Fruit fly (Drosophila melanogaster): ENCODE results near the gene JMJD7.

The JMJD7 gene

DNA sequence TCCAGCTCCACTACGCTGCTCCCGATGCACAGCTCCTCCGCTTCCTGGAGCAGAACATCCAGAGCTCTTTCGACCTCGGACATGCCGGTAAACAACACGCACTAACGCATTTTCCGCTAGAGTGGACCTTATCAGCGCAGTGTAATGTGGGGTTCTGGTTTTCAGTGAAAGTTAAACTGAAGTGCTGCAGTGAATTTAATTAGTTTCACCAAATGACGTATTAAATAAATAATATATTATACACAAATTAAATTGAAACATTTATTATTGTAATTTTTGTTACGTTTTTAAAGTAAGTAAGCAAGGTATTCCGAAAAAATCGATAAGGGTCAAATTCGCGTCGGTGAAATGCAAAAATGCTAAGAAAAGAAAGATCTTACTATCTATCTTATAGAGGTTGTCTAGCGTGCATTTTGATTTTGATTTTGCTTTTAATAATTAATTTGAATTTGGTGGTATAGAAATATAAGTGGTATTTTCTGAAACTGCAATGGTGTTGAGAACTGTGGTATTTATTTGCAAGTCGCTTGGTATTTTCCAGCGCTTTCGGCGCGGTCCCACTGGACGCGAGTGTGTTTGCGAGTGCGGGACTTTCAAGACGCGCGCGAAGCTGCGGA lies at the start of gene JMJD7, which contains the start of gene CG10738 (continued):
- no peak for TF ChIP-seq yki (optimal IDR thresholded peaks at IDR 0.05)
- TF ChIP-seq fd102C (GFP tag; optimal IDR thresholded peaks at IDR 0.05): no peak
- peak; percentile 83 for TF ChIP-seq CG14014 (GFP tag; IDR thresholded peaks at IDR 0.05)
- TF ChIP-seq CG14860 (GFP tag; IDR thresholded peaks at IDR 0.05; ENCODE audit: partially characterized antibody): no peak
- TF ChIP-seq seq (GFP tag; IDR thresholded peaks at IDR 0.05): peak; percentile 36; the same call in 1 of the 2 replicates
- peak; percentile 19 for TF ChIP-seq CG13424 (tag; optimal IDR thresholded peaks at IDR 0.05)
- peak; percentile 73 for TF ChIP-seq lmd (GFP tag; IDR thresholded peaks at IDR 0.05)
- TF ChIP-seq CG6272 (GFP tag; IDR thresholded peaks at IDR 0.05): peak; percentile 69; the same call in 1 of the 2 replicates
- TF ChIP-seq CG32532 (GFP tag; IDR thresholded peaks at IDR 0.05): peak; percentile 85
- TF ChIP-seq CrebB (tag; optimal IDR thresholded peaks at IDR 0.05): no peak
- TF ChIP-seq p53 (GFP tag; optimal IDR thresholded peaks at IDR 0.05): no peak
- no peak; the same call in 2 of the 3 replicates for TF ChIP-seq croc (GFP tag; conservative IDR thresholded peaks at IDR 0.05)
- no peak for TF ChIP-seq CG12942 (GFP tag; optimal IDR thresholded peaks at IDR 0.05)
- peak; percentile 66 for TF ChIP-seq Oaz (GFP tag; IDR thresholded peaks at IDR 0.05)
- no peak for TF ChIP-seq zen2 (GFP tag; IDR thresholded peaks at IDR 0.05; ENCODE audit: partially characterized antibody)
- peak; percentile 59; the same call in 1 of the 2 replicates for TF ChIP-seq aop (GFP tag; IDR thresholded peaks at IDR 0.05)
- TF ChIP-seq CG15269 (tag; optimal IDR thresholded peaks at IDR 0.05): no peak
- TF ChIP-seq Sry-δ (GFP tag; optimal IDR thresholded peaks at IDR 0.05): peak; percentile 2
- TF ChIP-seq CG4360 (GFP tag; IDR thresholded peaks at IDR 0.05): no peak
- peak; percentile 32 for TF ChIP-seq Sry-β (GFP tag; optimal IDR thresholded peaks at IDR 0.05)
- no peak for TF ChIP-seq abd-A (tag; optimal IDR thresholded peaks at IDR 0.05)
- no peak for TF ChIP-seq CG31365 (tag; optimal IDR thresholded peaks at IDR 0.05)
- no peak; the same call in 1 of the 2 replicates for TF ChIP-seq ttk (GFP tag; IDR thresholded peaks at IDR 0.05)
- no peak for TF ChIP-seq CG14965 (GFP tag; optimal IDR thresholded peaks at IDR 0.05; ENCODE audit: borderline replicate concordance)
- TF ChIP-seq shn (GFP tag; optimal IDR thresholded peaks at IDR 0.05): peak; percentile 12
- TF ChIP-seq Chrac-16 (GFP tag; optimal IDR thresholded peaks at IDR 0.05): no peak
- TF ChIP-seq CG16779 (GFP tag; IDR thresholded peaks at IDR 0.05): peak; percentile 51; the same call in 1 of the 2 replicates
- no peak for TF ChIP-seq CG10431 (GFP tag; optimal IDR thresholded peaks at IDR 0.05)
- TF ChIP-seq CG9932 (GFP tag; IDR thresholded peaks at IDR 0.05): peak; percentile 87
- TF ChIP-seq CG12769 (tag; optimal IDR thresholded peaks at IDR 0.05): no peak
- peak; percentile 38; the same call in 1 of the 2 replicates for TF ChIP-seq Adf1 (GFP tag; IDR thresholded peaks at IDR 0.05)
- no peak for TF ChIP-seq tx (GFP tag; optimal IDR thresholded peaks at IDR 0.05)
- 0 out of 2 replicates have a peak, but pooled peaks have one; percentile 12 for TF ChIP-seq GATAe (GFP tag; conservative IDR thresholded peaks at IDR 0.05)
- peak; percentile 42; the same call in 1 of the 2 replicates for TF ChIP-seq ara (GFP tag; IDR thresholded peaks at IDR 0.05)
- peak; percentile 66 for TF ChIP-seq sens (GFP tag)
- TF ChIP-seq Doc2 (GFP tag; IDR thresholded peaks at IDR 0.05): no peak
- TF ChIP-seq CG16815 (GFP tag; optimal IDR thresholded peaks at IDR 0.05): no peak
- TF ChIP-seq CTCF (GFP tag; optimal IDR thresholded peaks at IDR 0.05): peak; percentile 27
- TF ChIP-seq kah (GFP tag; optimal IDR thresholded peaks at IDR 0.05): peak; percentile 18
- no peak for TF ChIP-seq Bgb (GFP tag; IDR thresholded peaks at IDR 0.05; ENCODE audit: partially characterized antibody)
- peak; percentile 63 for TF ChIP-seq Aef1 (GFP tag; IDR thresholded peaks at IDR 0.05)
- TF ChIP-seq HmgZ (tag; optimal IDR thresholded peaks at IDR 0.05): peak; percentile 8
- TF ChIP-seq mam (GFP tag; optimal IDR thresholded peaks at IDR 0.05): peak; percentile 19
- TF ChIP-seq ERR (GFP tag; optimal IDR thresholded peaks at IDR 0.05): no peak
- TF ChIP-seq Optix (GFP tag; IDR thresholded peaks at IDR 0.05): peak; percentile 78
- no peak for TF ChIP-seq vnd (GFP tag; IDR thresholded peaks at IDR 0.05; ENCODE audit: partially characterized antibody)
- TF ChIP-seq CG11398 (GFP tag; optimal IDR thresholded peaks at IDR 0.05): no peak
- no peak for TF ChIP-seq CG3163 (GFP tag; optimal IDR thresholded peaks at IDR 0.05)
- TF ChIP-seq Max (GFP tag; optimal IDR thresholded peaks at IDR 0.05): peak; percentile 74
- no peak for TF ChIP-seq Hr78 (GFP tag; optimal IDR thresholded peaks at IDR 0.05)
- no peak for TF ChIP-seq Bteb2 (GFP tag; optimal IDR thresholded peaks at IDR 0.05)

All from whole organism, embryonic.